Fruit fly (Drosophila melanogaster): ENCODE data around the gene CG42726.

CG42726 gene

DNA sequence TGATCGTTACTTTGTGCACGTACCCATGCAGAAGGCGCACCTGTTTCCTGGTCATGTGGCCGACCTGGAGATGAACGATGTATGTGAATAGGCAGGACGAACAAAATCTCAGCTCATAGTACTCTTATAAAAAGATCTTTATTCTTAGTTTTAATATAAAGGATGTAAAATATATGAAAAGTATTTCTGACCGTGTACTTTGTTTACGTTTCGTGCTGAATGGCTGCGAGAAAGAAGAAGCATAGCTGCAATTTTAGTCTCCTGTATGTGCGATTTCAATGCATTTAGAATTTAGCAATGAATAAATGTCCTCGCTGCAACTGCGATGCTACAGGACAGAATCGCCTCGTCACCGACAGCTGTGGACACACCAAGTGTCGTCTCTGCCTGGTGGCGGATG, at the start of gene CG42726, which contains the start of gene CG42727:
Gene CG42726 (plus strand): TSS at position 227 of the 400 bp plus-strand sequence.
Gene CG42727 (plus strand): TSS at position 227 of the 400 bp plus-strand sequence.
- no peak for TF ChIP-seq usp (GFP tag; optimal IDR thresholded peaks at IDR 0.05)
- TF ChIP-seq EcR (GFP tag; optimal IDR thresholded peaks at IDR 0.05) = no peak
- TF ChIP-seq psq (optimal IDR thresholded peaks at IDR 0.05) = no peak
- no peak for TF ChIP-seq CG8478 (optimal IDR thresholded peaks at IDR 0.05)
- TF ChIP-seq pan (optimal IDR thresholded peaks at IDR 0.05) = no peak
- TF ChIP-seq Dll (optimal IDR thresholded peaks at IDR 0.05) = no peak

DNA sequence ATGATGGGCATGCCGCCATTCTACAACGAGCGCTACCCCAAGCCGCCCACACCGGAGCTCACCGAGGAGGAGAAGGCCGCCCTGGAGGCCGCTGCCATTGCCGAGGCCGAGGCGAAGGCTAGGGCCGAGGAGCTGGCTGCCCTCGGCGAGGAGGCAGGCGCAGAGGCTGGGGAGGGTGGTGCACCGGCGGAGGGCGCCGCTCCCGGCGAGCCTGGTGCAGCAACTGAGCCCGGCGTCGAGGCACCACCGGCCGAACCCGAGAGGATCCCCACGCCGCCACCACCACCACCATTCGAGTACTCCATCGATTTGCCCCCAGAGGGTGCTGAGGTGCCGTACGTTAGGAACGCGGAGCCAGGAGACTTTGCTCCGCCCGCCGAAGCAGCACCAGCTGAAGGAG, 42.6 kb upstream of the CG42726 start:
- TF ChIP-seq EcR (GFP tag; optimal IDR thresholded peaks at IDR 0.05) (no peak), CG8478 (optimal IDR thresholded peaks at IDR 0.05) (no peak), psq (optimal IDR thresholded peaks at IDR 0.05) (no peak), usp (GFP tag; optimal IDR thresholded peaks at IDR 0.05) (no peak), Dll (optimal IDR thresholded peaks at IDR 0.05) (no peak), pan (optimal IDR thresholded peaks at IDR 0.05) (no peak)

DNA sequence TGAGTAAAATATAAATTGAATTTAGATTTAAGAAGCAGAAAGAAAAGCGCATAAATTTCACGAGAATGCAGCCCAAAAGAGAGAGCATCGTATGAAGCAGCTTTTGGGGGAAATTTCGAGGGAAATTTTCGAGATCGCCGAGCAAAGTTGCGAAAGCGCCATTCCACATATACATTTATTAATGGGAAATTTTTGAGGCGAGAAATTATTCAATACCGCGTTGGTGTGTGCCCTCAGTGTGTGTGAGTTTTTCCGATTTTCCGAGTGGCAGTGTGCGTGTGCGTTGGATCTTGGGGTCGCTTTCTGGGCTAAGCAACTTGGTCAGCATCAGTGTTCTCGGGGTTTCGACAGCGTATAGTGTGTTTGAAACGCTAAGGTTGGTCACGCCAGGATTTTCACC, 37.9 kb upstream of the CG42726 start, which contains the start of gene Tm2:
Gene Tm2 (plus strand): TSS at position 270 of the 400 bp plus-strand sequence.
- no peak for TF ChIP-seq EcR (GFP tag; optimal IDR thresholded peaks at IDR 0.05)
- TF ChIP-seq CG8478 (optimal IDR thresholded peaks at IDR 0.05) = no peak
- TF ChIP-seq pan (optimal IDR thresholded peaks at IDR 0.05) = no peak
- no peak for TF ChIP-seq psq (optimal IDR thresholded peaks at IDR 0.05)
- no peak for TF ChIP-seq usp (GFP tag; optimal IDR thresholded peaks at IDR 0.05)
- TF ChIP-seq Dll (optimal IDR thresholded peaks at IDR 0.05) = no peak

DNA sequence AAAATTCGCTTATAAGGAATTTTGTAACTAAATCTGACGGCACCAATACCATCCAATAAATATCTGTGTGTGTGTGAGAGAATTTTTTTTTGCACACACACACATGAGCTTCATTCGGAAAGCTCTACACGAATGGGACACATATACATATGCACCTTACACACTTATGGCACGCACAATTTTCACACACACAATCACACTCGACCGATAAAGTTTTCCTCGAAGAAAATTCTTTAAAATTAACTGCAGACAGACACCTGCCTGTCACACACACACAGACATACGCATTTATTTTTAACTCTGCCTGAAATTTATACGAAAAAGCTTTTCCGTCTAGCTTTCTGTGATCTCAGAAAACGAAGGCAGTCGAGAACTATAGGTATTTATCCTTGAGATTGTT, 37.2 kb upstream of the CG42726 start:
- TF ChIP-seq usp (GFP tag; optimal IDR thresholded peaks at IDR 0.05) = no peak
- no peak for TF ChIP-seq pan (optimal IDR thresholded peaks at IDR 0.05)

DNA sequence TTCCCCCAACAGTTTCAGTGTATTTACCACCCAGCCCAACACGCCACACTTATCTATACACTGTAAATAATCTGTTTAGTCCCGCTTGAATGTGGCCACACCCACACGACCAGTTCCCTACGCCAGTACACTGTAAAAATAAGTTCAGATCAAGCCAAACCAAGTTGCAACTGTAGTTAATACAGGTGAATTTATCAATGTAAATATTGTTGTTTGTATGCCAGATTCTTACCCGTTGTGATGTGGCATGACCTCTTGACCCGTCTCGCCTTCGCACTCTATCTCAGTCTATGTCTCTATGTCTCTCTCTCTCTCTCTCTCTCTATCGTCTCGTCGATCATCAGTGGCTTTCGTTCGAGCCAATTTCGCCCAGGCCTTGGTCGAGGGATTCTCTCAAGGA, 34.0 kb upstream of the CG42726 start:
- TF ChIP-seq CG8478 (optimal IDR thresholded peaks at IDR 0.05) = no peak
- TF ChIP-seq Dll (optimal IDR thresholded peaks at IDR 0.05) = no peak
- no peak for TF ChIP-seq usp (GFP tag; optimal IDR thresholded peaks at IDR 0.05)
- no peak for TF ChIP-seq EcR (GFP tag; optimal IDR thresholded peaks at IDR 0.05)
- TF ChIP-seq pan (optimal IDR thresholded peaks at IDR 0.05) = no peak

DNA sequence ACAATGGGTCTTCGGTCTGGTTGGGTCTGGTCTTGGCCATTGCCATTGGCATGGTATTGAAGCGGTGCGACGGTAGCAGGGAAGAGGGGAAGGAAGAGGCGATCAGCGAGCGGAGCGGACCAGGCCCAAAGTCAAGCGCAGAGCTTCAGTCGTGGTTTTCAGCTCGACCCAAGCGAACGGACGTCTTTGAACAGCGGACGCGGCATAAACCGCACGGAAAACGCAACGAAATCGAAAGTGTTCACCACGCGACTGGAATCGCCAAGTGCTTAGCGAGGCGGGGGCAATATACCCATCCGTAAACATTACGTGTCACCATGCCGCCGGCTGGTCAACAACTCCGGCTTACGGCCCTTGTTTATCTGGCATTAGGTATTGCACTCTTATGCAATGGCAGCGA, 31.5 kb upstream of the CG42726 start, which contains the start of gene CG14866:
Gene CG14866 (plus strand): TSS at position 146 of the 400 bp plus-strand sequence.
- no peak for TF ChIP-seq psq (optimal IDR thresholded peaks at IDR 0.05)
- TF ChIP-seq usp (GFP tag; optimal IDR thresholded peaks at IDR 0.05) = no peak
- no peak for TF ChIP-seq CG8478 (optimal IDR thresholded peaks at IDR 0.05)
- TF ChIP-seq Dll (optimal IDR thresholded peaks at IDR 0.05) = no peak
- no peak for TF ChIP-seq EcR (GFP tag; optimal IDR thresholded peaks at IDR 0.05)
- no peak for TF ChIP-seq pan (optimal IDR thresholded peaks at IDR 0.05)

DNA sequence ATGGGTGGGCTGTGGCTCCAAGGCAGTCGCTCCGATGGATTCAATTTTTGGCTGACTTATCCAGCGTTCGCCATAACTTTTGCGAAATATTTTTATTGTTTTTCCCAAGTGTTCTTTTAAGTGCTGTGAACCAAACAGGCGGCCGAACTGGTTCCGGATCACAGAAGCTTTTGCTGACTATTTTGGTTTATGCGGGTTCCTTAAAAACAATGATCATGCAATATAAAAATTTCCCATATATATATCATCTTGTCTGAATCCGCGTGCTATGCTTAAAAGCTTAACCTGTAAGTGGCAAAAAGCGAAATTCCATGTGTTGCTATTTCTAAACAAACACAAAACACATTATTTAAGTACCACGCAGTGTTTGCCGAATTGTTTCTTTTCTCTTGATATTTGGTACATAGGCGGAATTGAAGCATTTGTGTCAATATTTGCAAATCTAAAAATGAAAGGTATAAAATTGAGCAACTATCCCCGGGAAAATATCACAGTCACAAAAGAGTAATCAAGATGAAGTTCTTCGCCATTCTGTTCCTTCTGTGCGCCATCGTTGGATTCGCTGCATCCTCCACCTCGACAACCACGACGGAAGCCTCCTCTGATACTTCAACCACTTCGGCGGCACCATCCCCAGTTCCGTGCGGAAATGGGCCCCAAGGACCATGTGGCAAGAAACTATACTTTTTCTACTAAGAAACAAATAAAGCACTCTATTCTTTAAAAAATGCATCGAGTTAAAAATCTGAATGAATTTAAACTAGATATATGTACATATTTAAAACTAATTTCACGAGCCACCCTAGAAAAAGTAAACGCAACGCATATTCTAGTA, 27.7 kb upstream of the CG42726 start, which contains the start of the genes CG6276 and CG44040:
Gene CG6276 (minus strand): TSS at position 158 of the 835 bp plus-strand sequence.
Gene CG44040 (plus strand): TSS at position 467 of the 835 bp plus-strand sequence.
- TF ChIP-seq Dll (optimal IDR thresholded peaks at IDR 0.05) = no peak
- TF ChIP-seq pan (optimal IDR thresholded peaks at IDR 0.05) = no peak
- TF ChIP-seq EcR (GFP tag; optimal IDR thresholded peaks at IDR 0.05) = no peak

DNA sequence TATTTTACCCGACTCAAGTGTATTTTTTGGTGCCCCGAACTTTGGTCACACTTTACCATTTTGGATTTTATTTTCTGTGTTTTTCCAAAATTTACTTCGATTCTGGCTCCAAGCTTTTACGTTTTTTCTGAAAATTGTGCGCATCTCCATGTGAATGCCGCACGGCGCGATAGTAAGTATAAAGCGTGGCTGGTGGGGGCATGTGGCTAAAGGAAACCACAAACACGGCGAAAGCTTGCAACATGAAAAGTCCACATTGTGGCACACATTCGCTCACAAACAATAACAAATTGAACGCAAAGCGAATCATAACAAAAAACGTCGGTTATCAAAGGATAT, 27.1 kb upstream of the CG42726 start, which contains the start of gene ear:
Gene ear (plus strand): TSS at position 10 of the 339 bp plus-strand sequence.
- TF ChIP-seq usp (GFP tag; optimal IDR thresholded peaks at IDR 0.05) (no peak), Dll (optimal IDR thresholded peaks at IDR 0.05) (no peak), CG8478 (optimal IDR thresholded peaks at IDR 0.05) (no peak), pan (optimal IDR thresholded peaks at IDR 0.05) (no peak), EcR (GFP tag; optimal IDR thresholded peaks at IDR 0.05) (no peak), psq (optimal IDR thresholded peaks at IDR 0.05) (no peak)

DNA sequence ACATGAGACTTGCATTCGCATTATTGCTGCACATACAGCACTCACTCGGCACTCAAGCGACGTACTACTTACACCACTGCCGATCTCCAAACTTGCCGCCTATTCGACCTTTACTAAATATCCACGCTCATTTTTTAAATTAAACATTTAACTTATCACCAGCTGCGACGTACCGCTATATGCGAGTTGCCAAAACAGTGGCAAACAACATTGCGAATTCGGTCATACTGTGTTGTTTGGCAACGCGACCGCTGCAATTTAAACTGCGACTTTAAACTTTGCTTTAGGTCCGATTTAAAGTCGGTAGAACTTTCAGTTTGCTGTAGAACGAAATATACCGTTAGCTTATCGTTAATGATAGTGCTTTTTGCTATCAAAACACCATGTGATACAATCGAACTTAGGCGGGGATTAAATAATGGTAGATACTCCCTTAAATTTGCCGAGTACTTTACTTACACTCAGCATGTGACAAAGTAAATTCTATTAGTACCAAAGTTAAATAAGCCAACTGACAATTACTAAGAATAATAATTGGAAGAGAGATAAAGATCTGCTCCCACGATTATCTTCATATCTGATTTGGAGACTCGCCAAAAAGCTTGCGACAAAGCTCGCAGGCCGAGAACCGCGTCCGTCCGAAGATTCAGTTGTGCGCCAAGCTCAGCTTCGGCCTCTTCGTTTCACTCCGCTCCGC, 19.6 kb upstream of the CG42726 start, which contains the start of the genes CG6236 and ea:
Gene CG6236 (minus strand): TSS at position 187 of the 697 bp plus-strand sequence.
Gene ea (plus strand): TSS at position 647 of the 697 bp plus-strand sequence.
- TF ChIP-seq CG8478 (optimal IDR thresholded peaks at IDR 0.05) (no peak), pan (optimal IDR thresholded peaks at IDR 0.05) (no peak), usp (GFP tag; optimal IDR thresholded peaks at IDR 0.05) (no peak), psq (optimal IDR thresholded peaks at IDR 0.05) (no peak), EcR (GFP tag; optimal IDR thresholded peaks at IDR 0.05) (no peak), Dll (optimal IDR thresholded peaks at IDR 0.05) (no peak)

DNA sequence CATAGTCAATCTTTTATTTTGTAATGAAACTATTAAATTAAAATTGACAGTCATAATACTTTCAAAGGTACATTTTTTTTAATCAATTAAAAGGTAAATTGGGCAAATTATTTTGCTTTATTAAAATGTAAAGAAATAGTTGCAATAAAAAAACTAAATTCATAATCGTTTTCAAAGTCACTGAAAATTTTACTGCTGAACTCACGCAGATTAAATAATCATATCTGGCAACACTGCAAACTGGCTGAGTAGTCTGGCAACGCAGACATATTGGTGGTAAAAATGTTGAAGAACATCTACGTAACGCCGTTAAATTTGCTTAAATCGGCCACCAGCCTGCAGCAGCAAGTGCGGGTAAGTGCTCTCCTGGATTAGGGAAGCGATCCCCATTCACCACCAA, 17.4 kb upstream of the CG42726 start, which contains the start of gene mRpL9:
Gene mRpL9 (plus strand): TSS at position 267 of the 400 bp plus-strand sequence.
- TF ChIP-seq EcR (GFP tag; optimal IDR thresholded peaks at IDR 0.05) = no peak
- TF ChIP-seq CG8478 (optimal IDR thresholded peaks at IDR 0.05) = no peak
- no peak for TF ChIP-seq usp (GFP tag; optimal IDR thresholded peaks at IDR 0.05)
- no peak for TF ChIP-seq Dll (optimal IDR thresholded peaks at IDR 0.05)
- TF ChIP-seq pan (optimal IDR thresholded peaks at IDR 0.05) = no peak
- no peak for TF ChIP-seq psq (optimal IDR thresholded peaks at IDR 0.05)

DNA sequence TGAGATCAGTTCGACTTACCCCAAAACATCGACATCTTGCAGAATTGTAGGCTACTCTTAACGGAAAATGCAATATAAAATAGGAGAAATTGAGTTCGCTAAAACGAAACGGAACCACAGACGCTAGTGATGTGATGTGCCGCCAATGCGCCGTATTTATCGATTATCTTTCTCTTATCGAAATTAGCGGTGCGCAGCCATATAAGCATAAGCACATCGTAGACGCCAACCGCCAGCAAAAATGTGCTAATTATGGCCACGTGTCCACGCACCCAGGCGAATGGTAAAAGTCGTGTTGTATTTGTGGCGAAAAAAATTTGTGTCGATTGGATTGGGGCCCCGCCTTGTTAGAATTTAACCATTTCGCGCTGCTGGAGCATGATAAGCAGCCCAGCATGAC, 14.9 kb upstream of the CG42726 start, which contains the start of the genes Fkbp39 and Cyfip:
Gene Fkbp39 (minus strand): TSS at position 140 of the 400 bp plus-strand sequence.
Gene Cyfip (plus strand): TSS at position 273 of the 400 bp plus-strand sequence.
- TF ChIP-seq usp (GFP tag; optimal IDR thresholded peaks at IDR 0.05) (no peak), pan (optimal IDR thresholded peaks at IDR 0.05) (no peak), psq (optimal IDR thresholded peaks at IDR 0.05) (no peak), Dll (optimal IDR thresholded peaks at IDR 0.05) (no peak), CG8478 (optimal IDR thresholded peaks at IDR 0.05) (no peak), EcR (GFP tag; optimal IDR thresholded peaks at IDR 0.05) (no peak)
